Fruit fly (Drosophila melanogaster) whole organism, embryonic: ENCODE data around the gene axo.

Experiments used
- Antp ChIP-seq: fragments of 200-800 bp; sonication (Bioruptor generic); optimal IDR thresholded peaks from 3 replicates; lab custom pipeline; 2016; ENCODE audit warnings: missing biosample characterization, missing genetic modification characterization
- CG10565 ChIP-seq: fragments of 200-800 bp; sonication (Bioruptor generic); optimal IDR thresholded peaks from 3 replicates; lab custom pipeline; 2016; ENCODE audit warnings: missing biosample characterization, mild to moderate bottlenecking, missing genetic modification characterization
- CG1233 ChIP-seq: fragments of 200-800 bp; sonication (Bioruptor generic); optimal IDR thresholded peaks from 4 replicates; lab custom pipeline; 2018; ENCODE audit warnings: missing biosample characterization, mild to moderate bottlenecking, missing genetic modification characterization
- CG12744 ChIP-seq: fragments of 200-800 bp; sonication (Bioruptor generic); optimal IDR thresholded peaks from 2 replicates; lab custom pipeline; 2016; ENCODE audit warnings: missing biosample characterization, missing genetic modification characterization
- CG13287 ChIP-seq: fragments of 200-800 bp; sonication (Bioruptor generic); IDR thresholded peaks from 2 replicates; pipeline ENCODE4 v1.3.6; 2022; ENCODE audit warnings: missing biosample characterization, missing genetic modification characterization; ENCODE audit not compliant: partially characterized antibody
- CG1602 ChIP-seq: fragments of 200-800 bp; sonication (Bioruptor generic); optimal IDR thresholded peaks from 3 replicates; lab custom pipeline; 2016; ENCODE audit warnings: missing biosample characterization, missing genetic modification characterization
- CG17361 ChIP-seq: fragments of 200-800 bp; sonication (Bioruptor generic); IDR thresholded peaks from 3 replicates; pipeline ENCODE4 v1.3.6; 2022; ENCODE audit warnings: missing biosample characterization, missing genetic modification characterization
- CG30403 ChIP-seq: fragments of 200-800 bp; sonication (Bioruptor generic); optimal IDR thresholded peaks from 3 replicates; lab custom pipeline; 2016; ENCODE audit warnings: missing biosample characterization, missing genetic modification characterization
- CG31441 ChIP-seq: fragments of 200-800 bp; sonication (Bioruptor generic); IDR thresholded peaks from 2 replicates; pipeline ENCODE4 v1.3.6; 2022; ENCODE audit warnings: missing biosample characterization, missing genetic modification characterization
- CG3163 ChIP-seq: fragments of 200-800 bp; sonication (Bioruptor generic); optimal IDR thresholded peaks from 3 replicates; lab custom pipeline; 2016; ENCODE audit warnings: missing biosample characterization, missing genetic modification characterization
- CG3407 ChIP-seq: fragments of 200-800 bp; sonication (Bioruptor generic); optimal IDR thresholded peaks from 2 replicates; lab custom pipeline; 2018; ENCODE audit warnings: missing biosample characterization, mild to moderate bottlenecking, missing genetic modification characterization
- CG34376 ChIP-seq: fragments of 200-800 bp; sonication (Bioruptor generic); optimal IDR thresholded peaks from 2 replicates; lab custom pipeline; 2018; ENCODE audit warnings: missing biosample characterization, mild to moderate bottlenecking, missing genetic modification characterization
- CG3847 ChIP-seq: fragments of 200-800 bp; sonication (Bioruptor generic); IDR thresholded peaks from 2 replicates; pipeline ENCODE4 v1.3.6; 2022; ENCODE audit warnings: missing biosample characterization, missing genetic modification characterization
- CG3995 ChIP-seq: fragments of 200-800 bp; sonication (Bioruptor generic); optimal IDR thresholded peaks from 3 replicates; lab custom pipeline; 2016; ENCODE audit warnings: missing biosample characterization, missing genetic modification characterization
- CG4424 ChIP-seq: fragments of 200-800 bp; sonication (Bioruptor generic); optimal IDR thresholded peaks from 3 replicates; lab custom pipeline; 2016; ENCODE audit warnings: missing biosample characterization, missing genetic modification characterization
- CG5180 ChIP-seq: fragments of 200-800 bp; sonication (Bioruptor generic); optimal IDR thresholded peaks from 3 replicates; lab custom pipeline; 2017; ENCODE audit warnings: missing biosample characterization, missing genetic modification characterization, mild to moderate bottlenecking, moderate library complexity, missing genetic modification reagents
- CG5245 ChIP-seq: fragments of 200-800 bp; sonication (Bioruptor generic); optimal IDR thresholded peaks from 3 replicates; lab custom pipeline; 2016; ENCODE audit warnings: missing biosample characterization, missing genetic modification characterization
- CG6254 ChIP-seq: fragments of 200-800 bp; sonication (Bioruptor generic); optimal IDR thresholded peaks from 3 replicates; lab custom pipeline; 2017; ENCODE audit warnings: mild to moderate bottlenecking, missing biosample characterization, missing genetic modification reagents, missing genetic modification characterization
- CG6689 ChIP-seq: fragments of 200-800 bp; sonication (Bioruptor generic); IDR thresholded peaks from 2 replicates; pipeline ENCODE4 v1.3.6; 2022; ENCODE audit warnings: missing biosample characterization, missing genetic modification characterization
- CG6854 ChIP-seq: fragments of 200-800 bp; sonication (Bioruptor generic); optimal IDR thresholded peaks from 3 replicates; lab custom pipeline; 2017; ENCODE audit warnings: missing biosample characterization, mild to moderate bottlenecking, missing genetic modification characterization
- CG7372 ChIP-seq: fragments of 200-800 bp; sonication (Bioruptor generic); IDR thresholded peaks from 2 replicates; pipeline ENCODE4 v1.3.6; 2022; ENCODE audit warnings: missing biosample characterization, missing genetic modification characterization
- CG7963 ChIP-seq: fragments of 200-800 bp; sonication (Bioruptor generic); IDR thresholded peaks from 3 replicates; pipeline ENCODE4 v1.3.6; 2022; ENCODE audit warnings: missing biosample characterization, missing genetic modification characterization; ENCODE audit not compliant: partially characterized antibody
- CG8281 ChIP-seq: fragments of 200-800 bp; sonication (Bioruptor generic); optimal IDR thresholded peaks from 2 replicates; lab custom pipeline; 2018; ENCODE audit warnings: missing biosample characterization, mild to moderate bottlenecking, missing genetic modification characterization, moderate library complexity
- CoRest ChIP-seq: fragments of 200-800 bp; sonication (Bioruptor generic); optimal IDR thresholded peaks from 3 replicates; lab custom pipeline; 2018; ENCODE audit warnings: missing biosample characterization, mild to moderate bottlenecking, missing genetic modification characterization, moderate library complexity
- CrebB ChIP-seq: fragments of 200-800 bp; sonication (Bioruptor generic); optimal IDR thresholded peaks from 3 replicates; lab custom pipeline; 2018; ENCODE audit warnings: missing biosample characterization, mild to moderate bottlenecking, missing genetic modification characterization
- Dbx ChIP-seq: fragments of 200-800 bp; sonication (Bioruptor generic); IDR thresholded peaks from 3 replicates; pipeline ENCODE4 v1.3.6; 2022; ENCODE audit warnings: missing biosample characterization, missing genetic modification characterization
- Fer3 ChIP-seq: fragments of 200-800 bp; sonication (Bioruptor generic); optimal IDR thresholded peaks from 2 replicates; lab custom pipeline; 2018; ENCODE audit warnings: missing biosample characterization, mild to moderate bottlenecking, missing genetic modification characterization, moderate library complexity
- Hr3 ChIP-seq: fragments of 200-800 bp; sonication (Bioruptor generic); optimal IDR thresholded peaks from 3 replicates; lab custom pipeline; 2016; ENCODE audit warnings: missing biosample characterization, missing genetic modification characterization
- Hr39 ChIP-seq: fragments of >200 bp; optimal IDR thresholded peaks from 2 replicates; lab custom pipeline; 2017
- Kr ChIP-seq: fragments of 200-800 bp; sonication (Bioruptor generic); optimal IDR thresholded peaks from 2 replicates; lab custom pipeline; 2017; ENCODE audit warnings: missing biosample characterization, mild to moderate bottlenecking, missing genetic modification characterization
- Opbp ChIP-seq: fragments of 200-800 bp; sonication (Bioruptor generic); IDR thresholded peaks from 3 replicates; pipeline ENCODE4 v1.3.6; 2022; ENCODE audit warnings: missing biosample characterization, missing genetic modification characterization; ENCODE audit not compliant: partially characterized antibody
- Sox102F ChIP-seq: fragments of 200-800 bp; sonication (Bioruptor generic); optimal IDR thresholded peaks from 2 replicates; lab custom pipeline; 2018; ENCODE audit warnings: missing biosample characterization, mild to moderate bottlenecking, missing genetic modification characterization, moderate library complexity
- Vsx1 ChIP-seq: fragments of 200-800 bp; sonication (Bioruptor generic); optimal IDR thresholded peaks from 2 replicates; lab custom pipeline; 2017; ENCODE audit warnings: missing biosample characterization, mild to moderate bottlenecking, missing genetic modification characterization, missing genetic modification reagents
- Xbp1 ChIP-seq: fragments of 200-800 bp; sonication (Bioruptor generic); optimal IDR thresholded peaks from 3 replicates; lab custom pipeline; 2016; ENCODE audit warnings: missing biosample characterization, mild to moderate bottlenecking, missing genetic modification characterization
- caup ChIP-seq: fragments of 200-800 bp; sonication (Bioruptor generic); optimal IDR thresholded peaks from 3 replicates; lab custom pipeline; 2017; ENCODE audit warnings: missing biosample characterization, mild to moderate bottlenecking, missing genetic modification characterization, moderate library complexity; ENCODE audit not compliant: severe bottlenecking
- chn ChIP-seq: fragments of 200-800 bp; sonication (Bioruptor generic); optimal IDR thresholded peaks from 2 replicates; lab custom pipeline; 2016; ENCODE audit warnings: missing biosample characterization, missing genetic modification characterization
- crc ChIP-seq: fragments of 200-800 bp; sonication (Bioruptor generic); optimal IDR thresholded peaks from 2 replicates; lab custom pipeline; 2016; ENCODE audit warnings: missing biosample characterization, missing genetic modification characterization
- disco-r ChIP-seq: fragments of 200-800 bp; sonication (Bioruptor generic); optimal IDR thresholded peaks from 2 replicates; lab custom pipeline; 2016; ENCODE audit warnings: missing biosample characterization, missing genetic modification characterization
- dysf ChIP-seq: fragments of 200-800 bp; sonication (Bioruptor generic); IDR thresholded peaks from 3 replicates; pipeline ENCODE4 v1.3.6; 2022; ENCODE audit warnings: missing biosample characterization, missing genetic modification characterization
- jumu ChIP-seq: fragments of 200-800 bp; sonication (Bioruptor generic); optimal IDR thresholded peaks from 3 replicates; lab custom pipeline; 2016; ENCODE audit warnings: missing biosample characterization, missing genetic modification characterization
- lmd ChIP-seq: fragments of 200-800 bp; sonication (Bioruptor generic); IDR thresholded peaks from 2 replicates; pipeline ENCODE4 v1.3.6; 2022; ENCODE audit warnings: missing biosample characterization, missing genetic modification characterization
- otp ChIP-seq: fragments of 200-800 bp; sonication (Bioruptor generic); IDR thresholded peaks from 3 replicates; pipeline ENCODE4, ENCODE4 v1.3.6; 2022; ENCODE audit warnings: missing biosample characterization, missing genetic modification characterization
- peb ChIP-seq: fragments of 200-800 bp; sonication (Bioruptor generic); IDR thresholded peaks from 2 replicates; pipeline ENCODE4 v1.3.6; 2022; ENCODE audit warnings: missing biosample characterization, missing genetic modification characterization
- prd ChIP-seq, 3 experiments: fragments of >200 bp in 2 of 3; fragments of 200-800 bp in 1 of 3; sonication (Bioruptor generic) in 1 of 3; optimal IDR thresholded peaks in 2 of 3; IDR thresholded peaks in 1 of 3; 2 replicates in 2 of 3; 3 replicates in 1 of 3; pipeline versions ENCODE4 v1.3.6 to Lab custom; 2017 to 2022; ENCODE audit warnings: missing biosample characterization in 1 of 3, missing genetic modification characterization in 1 of 3
- row ChIP-seq: fragments of 200-800 bp; sonication (Bioruptor generic); IDR thresholded peaks from 3 replicates; pipeline ENCODE4 v1.3.6; 2022; ENCODE audit warnings: missing biosample characterization, missing genetic modification characterization
- sens-2 ChIP-seq: fragments of 200-800 bp; sonication (Bioruptor generic); IDR thresholded peaks from 2 replicates; pipeline ENCODE4 v1.3.6; 2022; ENCODE audit warnings: missing biosample characterization, missing genetic modification characterization
- sima ChIP-seq: fragments of 200-800 bp; sonication (Bioruptor generic); optimal IDR thresholded peaks from 2 replicates; lab custom pipeline; 2016; ENCODE audit warnings: missing biosample characterization, missing genetic modification characterization
- sug ChIP-seq: fragments of 200-800 bp; optimal IDR thresholded peaks from 2 replicates; lab custom pipeline; 2019; ENCODE audit warnings: missing biosample characterization, mild to moderate bottlenecking, missing genetic modification characterization, moderate library complexity
- tin ChIP-seq: fragments of 200-800 bp; sonication (Bioruptor generic); optimal IDR thresholded peaks from 3 replicates; lab custom pipeline; 2016; ENCODE audit warnings: missing biosample characterization, missing genetic modification characterization
- tna ChIP-seq: fragments of 200-800 bp; sonication (Bioruptor generic); IDR thresholded peaks from 2 replicates; pipeline ENCODE4 v1.3.6; 2022; ENCODE audit warnings: missing biosample characterization, missing genetic modification characterization; ENCODE audit not compliant: partially characterized antibody
- trem ChIP-seq: fragments of 200-800 bp; optimal IDR thresholded peaks from 3 replicates; lab custom pipeline; 2019; ENCODE audit warnings: missing biosample characterization, mild to moderate bottlenecking, missing genetic modification characterization, moderate library complexity

Gene axo

DNA sequence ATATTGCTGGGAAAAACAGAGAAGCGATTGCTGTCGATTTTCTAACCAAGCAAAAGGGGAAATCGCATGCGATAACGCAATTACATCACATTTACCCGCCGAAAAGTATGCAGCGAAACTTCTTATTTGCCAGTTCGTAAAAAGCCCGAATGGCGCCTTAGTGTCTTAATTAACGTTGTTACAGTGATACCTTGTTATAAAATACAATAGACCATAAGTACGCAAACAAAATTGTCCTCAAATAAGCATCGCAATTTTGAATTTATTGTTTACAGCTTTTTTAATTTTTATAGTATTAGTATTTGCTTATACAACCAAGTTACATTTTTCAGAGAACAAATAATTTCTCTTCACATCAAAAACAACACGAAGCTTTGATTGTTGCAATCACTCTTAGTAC, 3.6 kb upstream of the axo start (continued):
- TF ChIP-seq CG5180 (GFP tag; lab: Kevin White, UChicago): no peak
- peak; percentile 41 for TF ChIP-seq Vsx1
- no peak for TF ChIP-seq jumu (GFP tag; lab: Kevin White, UChicago)
- no peak for TF ChIP-seq CG7963
- peak; percentile 31; the same call in 1 of the 2 replicates for TF ChIP-seq CG7372 (GFP tag; lab: Robert Waterston, UW)
- no peak for TF ChIP-seq prd (optimal IDR thresholded peaks at IDR 0.05; lab: Kevin White, UChicago)
- TF ChIP-seq prd (GFP tag; IDR thresholded peaks at IDR 0.05; lab: Robert Waterston, UW): peak; percentile 42; the same call in 1 of the 3 replicates
- no peak for TF ChIP-seq CG3163 (GFP tag; lab: Kevin White, UChicago)
- TF ChIP-seq CG31441 (GFP tag; lab: Robert Waterston, UW): peak; percentile 17; the same call in 1 of the 2 replicates
- peak; percentile 38 for TF ChIP-seq Xbp1 (GFP tag; lab: Kevin White, UChicago)
- TF ChIP-seq trem (tag; lab: Kevin White, UChicago): no peak
- TF ChIP-seq CG17361: 0 out of 3 replicates have a peak, but pooled peaks have one; percentile 20
- no peak for TF ChIP-seq Antp (GFP tag; lab: Kevin White, UChicago)
- no peak for TF ChIP-seq CG3847 (GFP tag; lab: Robert Waterston, UW)
- TF ChIP-seq caup (GFP tag; lab: Kevin White, UChicago): no peak
- no peak for TF ChIP-seq Opbp (GFP tag; lab: Robert Waterston, UW)
- TF ChIP-seq CG3995: no peak
- TF ChIP-seq Sox102F: peak; percentile 46
- TF ChIP-seq CG12744 (GFP tag; lab: Kevin White, UChicago): no peak
- TF ChIP-seq CoRest (tag; lab: Kevin White, UChicago): peak; percentile 19
- peak; percentile 55 for TF ChIP-seq dysf (GFP tag; lab: Robert Waterston, UW)
- TF ChIP-seq CG4424 (GFP tag; lab: Kevin White, UChicago): no peak
- no peak for TF ChIP-seq sug (tag; lab: Kevin White, UChicago)
- TF ChIP-seq sima (GFP tag; lab: Kevin White, UChicago): no peak
- no peak for TF ChIP-seq tin (GFP tag; lab: Kevin White, UChicago)
- TF ChIP-seq CG34376 (GFP tag; lab: Kevin White, UChicago): no peak
- no peak for TF ChIP-seq CG10565 (GFP tag; lab: Kevin White, UChicago)
- TF ChIP-seq CG8281 (tag; lab: Kevin White, UChicago): no peak
- TF ChIP-seq CrebB (tag; lab: Kevin White, UChicago): no peak
- TF ChIP-seq Hr3 (GFP tag; lab: Kevin White, UChicago): no peak
- TF ChIP-seq CG1602 (GFP tag; lab: Kevin White, UChicago): peak; percentile 23
- peak; percentile 57; the same call in 1 of the 2 replicates for TF ChIP-seq CG13287
- peak; percentile 35; the same call in 1 of the 2 replicates for TF ChIP-seq peb (GFP tag; lab: Robert Waterston, UW)
- TF ChIP-seq CG6254 (GFP tag; lab: Kevin White, UChicago): no peak
- no peak for TF ChIP-seq Dbx (GFP tag; lab: Robert Waterston, UW)
- no peak for TF ChIP-seq Kr
- TF ChIP-seq chn (GFP tag; lab: Kevin White, UChicago): peak; percentile 1
- peak; percentile 71 for TF ChIP-seq otp
- no peak for TF ChIP-seq sens-2 (GFP tag; lab: Robert Waterston, UW)
- TF ChIP-seq Hr39 (lab: Kevin White, UChicago): no peak
- no peak for TF ChIP-seq disco-r (GFP tag; lab: Kevin White, UChicago)
- no peak for TF ChIP-seq tna (GFP tag; lab: Robert Waterston, UW)
- no peak for TF ChIP-seq crc (GFP tag; lab: Kevin White, UChicago)
- peak; percentile 56 for TF ChIP-seq row (GFP tag; lab: Robert Waterston, UW)
- TF ChIP-seq CG5245: no peak
- no peak for TF ChIP-seq CG1233 (GFP tag; lab: Kevin White, UChicago)
- TF ChIP-seq CG6854 (GFP tag; lab: Kevin White, UChicago): no peak
- TF ChIP-seq Fer3 (tag; lab: Kevin White, UChicago): no peak
- TF ChIP-seq CG3407: no peak
- peak; percentile 27 for TF ChIP-seq CG30403 (GFP tag; lab: Kevin White, UChicago)
- no peak for TF ChIP-seq CG6689 (GFP tag; lab: Robert Waterston, UW)
- TF ChIP-seq lmd (GFP tag; lab: Robert Waterston, UW): peak; percentile 47; the same call in 1 of the 2 replicates
